Fruit fly (Drosophila melanogaster) whole organism, wandering third instar larva: ENCODE results near the gene CG4218.

Experiments
- Abd-B ChIP-seq: fragments of >200 bp; optimal IDR thresholded peaks from 2 replicates; lab custom pipeline; 2017; ENCODE audit warnings: missing biosample characterization, missing genetic modification characterization
- CG32264 ChIP-seq: fragments of 200-800 bp; sonication (Bioruptor generic); optimal IDR thresholded peaks from 2 replicates; lab custom pipeline; 2016; ENCODE audit warnings: missing biosample characterization, missing genetic modification characterization
- CG9705 ChIP-seq: fragments of 200-800 bp; sonication (Bioruptor generic); optimal IDR thresholded peaks from 2 replicates; lab custom pipeline; 2018; ENCODE audit warnings: missing biosample characterization, mild to moderate bottlenecking, missing genetic modification characterization
- CrebA ChIP-seq: fragments of 200-800 bp; sonication (Bioruptor generic); optimal IDR thresholded peaks from 2 replicates; lab custom pipeline; 2016; ENCODE audit warnings: missing biosample characterization, mild to moderate bottlenecking, missing genetic modification characterization, borderline replicate concordance
- Dfd ChIP-seq: fragments of >200 bp; optimal IDR thresholded peaks from 2 replicates; lab custom pipeline; 2017; ENCODE audit warnings: missing biosample characterization, missing genetic modification characterization
- Dif ChIP-seq: fragments of 200-275, 200-300 bp; sonication (Bioruptor generic); optimal IDR thresholded peaks from 2 replicates; lab custom pipeline; 2018; ENCODE audit warnings: missing biosample characterization, missing genetic modification characterization; ENCODE audit not compliant: partially characterized antibody
- GATAd ChIP-seq: sonication (Bioruptor generic); optimal IDR thresholded peaks from 2 replicates; lab custom pipeline; 2016; ENCODE audit warnings: missing biosample characterization, missing genetic modification characterization
- HLH106 ChIP-seq: fragments of 200-800 bp; optimal IDR thresholded peaks from 3 replicates; lab custom pipeline; 2019; ENCODE audit warnings: missing biosample characterization, mild to moderate bottlenecking, missing genetic modification characterization, moderate library complexity
- Hnf4 ChIP-seq: fragments of 200-800 bp; sonication (Bioruptor generic); optimal IDR thresholded peaks from 2 replicates; lab custom pipeline; 2016; ENCODE audit warnings: missing biosample characterization, mild to moderate bottlenecking, missing genetic modification characterization
- Hr78 ChIP-seq: fragments of >200 bp; optimal IDR thresholded peaks from 2 replicates; lab custom pipeline; 2017; ENCODE audit warnings: missing biosample characterization, missing genetic modification characterization
- Hr83 ChIP-seq: fragments of 200-300 bp; sonication (Bioruptor generic); optimal IDR thresholded peaks from 2 replicates; lab custom pipeline; 2016; ENCODE audit warnings: missing biosample characterization, mild to moderate bottlenecking, missing genetic modification characterization, moderate library complexity; ENCODE audit not compliant: poor library complexity, severe bottlenecking
- Jra ChIP-seq: sonication (Bioruptor generic); optimal IDR thresholded peaks from 2 replicates; lab custom pipeline; 2016; ENCODE audit warnings: missing biosample characterization, missing genetic modification characterization
- Mio ChIP-seq: sonication (Bioruptor generic); optimal IDR thresholded peaks from 2 replicates; lab custom pipeline; 2016; ENCODE audit warnings: missing biosample characterization, missing genetic modification characterization
- Myc ChIP-seq: fragments of >200 bp; optimal IDR thresholded peaks from 2 replicates; lab custom pipeline; 2017
- N ChIP-seq: fragments of >200 bp; optimal IDR thresholded peaks from 2 replicates; lab custom pipeline; 2018; ENCODE audit warnings: missing biosample characterization, missing external identifiers, missing genetic modification characterization
- OdsH ChIP-seq: fragments of 200-800 bp; sonication (Bioruptor generic); optimal IDR thresholded peaks from 2 replicates; lab custom pipeline; 2016; ENCODE audit warnings: missing biosample characterization, mild to moderate bottlenecking, missing genetic modification characterization
- Rel ChIP-seq, 2 experiments: fragments of 200-800 bp; sonication (Bioruptor generic) in 1 of 2; optimal IDR thresholded peaks; 2 replicates in 1 of 2; 3 replicates in 1 of 2; lab custom pipeline; 2016 to 2019; ENCODE audit warnings: mild to moderate bottlenecking in 2 of 2, missing biosample characterization in 2 of 2, missing genetic modification characterization in 2 of 2, moderate library complexity in 1 of 2
- Sp1 ChIP-seq: fragments of 200-800 bp; sonication (Bioruptor generic); optimal IDR thresholded peaks from 3 replicates; lab custom pipeline; 2019; ENCODE audit warnings: missing biosample characterization, mild to moderate bottlenecking, missing genetic modification characterization, moderate library complexity
- Vsx2 ChIP-seq: fragments of 200-300, 225-300 bp; sonication (Bioruptor generic); optimal IDR thresholded peaks from 2 replicates; lab custom pipeline; 2018; ENCODE audit warnings: missing biosample characterization, missing genetic modification characterization; ENCODE audit not compliant: partially characterized antibody
- br ChIP-seq: fragments of 200-800 bp; sonication (Bioruptor generic); optimal IDR thresholded peaks from 2 replicates; lab custom pipeline; 2016; ENCODE audit warnings: missing biosample characterization, missing genetic modification characterization
- brk ChIP-seq: fragments of 200-800 bp; sonication (Bioruptor generic); optimal IDR thresholded peaks from 2 replicates; lab custom pipeline; 2016; ENCODE audit warnings: missing biosample characterization, mild to moderate bottlenecking, missing genetic modification characterization
- dmrt93B ChIP-seq: fragments of 200-800 bp; sonication (Bioruptor generic); optimal IDR thresholded peaks from 2 replicates; lab custom pipeline; 2018; ENCODE audit warnings: missing biosample characterization, mild to moderate bottlenecking, missing genetic modification characterization
- dsf ChIP-seq: sonication (Bioruptor generic); optimal IDR thresholded peaks from 2 replicates; lab custom pipeline; 2016; ENCODE audit warnings: missing biosample characterization, missing genetic modification characterization, borderline replicate concordance
- ey ChIP-seq: fragments of 200-800 bp; sonication (Bioruptor generic); optimal IDR thresholded peaks from 2 replicates; lab custom pipeline; 2016; ENCODE audit warnings: missing biosample characterization, missing genetic modification characterization
- foxo ChIP-seq, 2 experiments: fragments of 200-800 bp; sonication (Bioruptor generic); optimal IDR thresholded peaks; 2 replicates in 1 of 2; 3 replicates in 1 of 2; lab custom pipeline; 2016 to 2017; ENCODE audit warnings: missing biosample characterization in 2 of 2, missing genetic modification characterization in 2 of 2
- fru ChIP-seq: fragments of 200-800 bp; sonication (Bioruptor generic); optimal IDR thresholded peaks from 3 replicates; lab custom pipeline; 2016; ENCODE audit warnings: missing biosample characterization, mild to moderate bottlenecking, missing genetic modification characterization
- h ChIP-seq: fragments of 200-800 bp; sonication (Bioruptor generic); optimal IDR thresholded peaks from 3 replicates; lab custom pipeline; 2016; ENCODE audit warnings: missing biosample characterization, mild to moderate bottlenecking, missing genetic modification characterization
- jim ChIP-seq: fragments of 175-275, 200-325 bp; sonication (Bioruptor generic); optimal IDR thresholded peaks from 2 replicates; lab custom pipeline; 2016; ENCODE audit warnings: missing biosample characterization, mild to moderate bottlenecking, missing genetic modification characterization
- lola ChIP-seq: fragments of >200 bp; optimal IDR thresholded peaks from 2 replicates; lab custom pipeline; 2017; ENCODE audit warnings: missing biosample characterization, missing genetic modification characterization
- pan ChIP-seq: fragments of >200 bp; optimal IDR thresholded peaks from 2 replicates; lab custom pipeline; 2017
- psq ChIP-seq: fragments of 200-800 bp; sonication (Bioruptor generic); optimal IDR thresholded peaks from 3 replicates; lab custom pipeline; 2017; ENCODE audit warnings: missing biosample characterization, mild to moderate bottlenecking, missing genetic modification characterization, moderate library complexity
- rgr ChIP-seq: fragments of 200-800 bp; sonication (Bioruptor generic); optimal IDR thresholded peaks from 3 replicates; lab custom pipeline; 2016; ENCODE audit warnings: missing biosample characterization, mild to moderate bottlenecking, missing genetic modification characterization
- sage ChIP-seq: fragments of 200-800 bp; sonication (Bioruptor generic); optimal IDR thresholded peaks from 2 replicates; lab custom pipeline; 2016; ENCODE audit warnings: missing biosample characterization, mild to moderate bottlenecking, missing genetic modification characterization
- sv ChIP-seq: fragments of 200-800 bp; sonication (Bioruptor generic); optimal IDR thresholded peaks from 3 replicates; lab custom pipeline; 2016; ENCODE audit warnings: missing biosample characterization, missing genetic modification characterization
- tai ChIP-seq: sonication (Bioruptor generic); optimal IDR thresholded peaks from 2 replicates; lab custom pipeline; 2016; ENCODE audit warnings: missing biosample characterization, missing genetic modification characterization
- usp ChIP-seq: fragments of >200 bp; optimal IDR thresholded peaks from 2 replicates; lab custom pipeline; 2017; ENCODE audit warnings: missing biosample characterization, missing genetic modification characterization
- woc ChIP-seq: sonication (Bioruptor generic); optimal IDR thresholded peaks from 2 replicates; lab custom pipeline; 2016; ENCODE audit warnings: missing biosample characterization, mild to moderate bottlenecking, missing genetic modification characterization

CG4218 gene

DNA sequence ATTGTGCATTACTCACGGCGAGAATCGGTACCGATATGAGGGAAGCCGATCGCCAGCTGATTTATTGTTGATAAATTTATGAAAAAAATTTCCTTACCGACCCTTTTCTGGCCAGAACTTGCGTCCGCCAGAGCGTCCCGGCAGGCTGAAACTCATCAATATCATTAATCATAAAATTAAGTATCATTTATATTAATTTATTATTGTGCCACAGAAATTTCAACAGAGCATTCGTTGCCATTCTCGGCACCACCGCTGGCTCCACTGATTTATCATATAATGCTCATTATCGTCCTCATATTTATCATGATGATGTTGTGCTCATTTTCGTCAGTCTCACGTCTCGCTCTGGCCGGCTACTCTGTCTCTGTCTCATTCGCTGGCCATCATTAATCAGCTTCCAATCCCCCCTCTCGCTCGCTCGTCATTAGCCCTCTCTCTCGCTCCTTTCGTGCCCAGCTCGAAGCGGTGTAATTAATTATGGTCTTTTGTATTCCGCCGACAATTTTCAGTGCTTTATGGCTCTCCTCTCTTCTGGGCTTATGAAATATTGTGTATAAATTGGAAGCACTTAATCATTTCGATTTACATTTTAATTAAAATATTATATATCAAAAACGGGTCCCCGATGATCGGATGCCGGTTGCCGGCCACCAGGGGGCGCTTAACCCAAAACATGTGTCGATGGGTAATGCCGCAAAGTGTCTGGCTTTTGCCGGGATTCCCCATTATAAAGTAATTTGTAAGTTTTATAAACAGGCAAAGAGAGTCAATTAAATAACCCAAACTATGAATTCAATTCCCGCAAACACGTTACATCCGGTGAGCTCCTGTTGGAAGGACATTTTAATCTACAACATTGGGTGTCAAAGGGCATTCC is 32.0 kb upstream of the CG4218 start:
- TF ChIP-seq Myc (lab: Kevin White, UChicago): no peak
- no peak for TF ChIP-seq Hr78
- TF ChIP-seq Vsx2 (GFP tag; lab: Kevin White, UChicago): peak; percentile 44
- no peak for TF ChIP-seq dmrt93B (GFP tag; lab: Kevin White, UChicago)
- TF ChIP-seq Rel (GFP tag; optimal IDR thresholded peaks at IDR 0.05; lab: Kevin White, UChicago): no peak
- peak; percentile 85 for TF ChIP-seq Rel (tag; optimal IDR thresholded peaks at IDR 0.05; lab: Kevin White, UChicago)
- no peak for TF ChIP-seq dsf (GFP tag; lab: Kevin White, UChicago)
- TF ChIP-seq Mio (GFP tag; lab: Kevin White, UChicago): no peak

DNA sequence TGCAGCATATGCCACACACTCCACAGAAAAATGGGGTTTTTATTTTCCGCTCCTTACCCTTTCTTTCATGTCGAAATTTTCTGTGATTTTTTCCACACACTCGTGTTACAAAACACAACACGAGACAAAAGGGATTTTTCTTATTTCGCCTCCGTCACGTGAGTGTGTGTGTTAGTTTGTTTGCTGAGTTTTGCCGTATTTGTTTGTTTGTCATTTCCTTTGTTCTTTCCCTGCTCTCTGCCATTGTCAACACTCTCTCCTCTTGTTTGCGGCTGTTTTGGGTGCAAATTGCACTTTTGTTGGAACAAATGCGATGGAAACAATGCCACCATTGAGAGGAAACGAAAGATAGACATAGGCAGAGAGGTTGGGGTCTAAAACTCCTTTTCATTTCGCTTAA is 30.5 kb upstream of the CG4218 start:
- TF ChIP-seq foxo (GFP tag; optimal IDR thresholded peaks at IDR 0.05; lab: Kevin White, UChicago): no peak

DNA sequence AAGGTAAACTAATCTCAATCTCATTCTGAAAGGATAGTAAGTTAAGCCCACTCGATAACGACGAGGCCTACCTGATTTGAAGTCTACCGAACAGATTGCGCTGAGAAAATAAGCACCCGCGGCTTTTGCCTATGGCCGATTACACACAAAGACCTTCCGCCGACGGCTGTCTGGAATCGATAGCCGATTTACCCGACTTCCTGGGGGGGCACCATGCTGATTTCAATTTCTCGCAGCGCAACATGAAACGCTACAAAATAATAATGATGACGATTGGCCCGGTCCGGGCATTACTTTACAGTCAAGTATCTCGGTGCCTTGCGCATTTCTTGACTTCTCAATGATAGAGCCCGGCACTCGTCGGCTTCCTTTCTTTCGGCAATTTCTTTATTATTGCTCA is 28.3 kb upstream of the CG4218 start:
- TF ChIP-seq OdsH (GFP tag; lab: Kevin White, UChicago) (no peak), N (no peak), jim (no peak), woc (GFP tag; lab: Kevin White, UChicago) (no peak), Mio (GFP tag; lab: Kevin White, UChicago) (no peak), brk (no peak), sage (GFP tag; lab: Kevin White, UChicago) (no peak), dmrt93B (GFP tag; lab: Kevin White, UChicago) (no peak), foxo (GFP tag; optimal IDR thresholded peaks at IDR 0.05; lab: Kevin White, UChicago) (no peak)
- TF ChIP-seq, all 38 proteins: peak for 0

DNA sequence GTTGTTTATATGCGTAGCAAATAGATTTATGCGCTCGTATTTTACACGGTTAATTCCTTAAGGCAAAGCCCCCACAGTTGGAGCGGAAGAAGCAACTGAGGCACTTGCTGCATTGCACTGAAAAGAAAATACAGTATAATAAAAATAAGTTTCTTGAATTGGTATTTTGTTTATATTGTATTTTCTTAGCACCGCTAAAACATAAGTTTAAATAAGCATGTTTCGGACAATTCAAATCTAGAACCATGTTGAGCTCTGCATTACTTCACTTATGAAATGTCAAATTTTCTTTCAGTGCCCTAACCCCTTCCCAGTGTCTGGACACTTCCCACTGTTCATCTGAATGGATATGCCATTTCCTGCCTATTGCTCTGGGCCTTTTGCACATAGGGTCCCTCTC is 25.9 kb upstream of the CG4218 start:
- no peak for TF ChIP-seq br
- peak; percentile 4 for TF ChIP-seq h (GFP tag; lab: Kevin White, UChicago)

DNA sequence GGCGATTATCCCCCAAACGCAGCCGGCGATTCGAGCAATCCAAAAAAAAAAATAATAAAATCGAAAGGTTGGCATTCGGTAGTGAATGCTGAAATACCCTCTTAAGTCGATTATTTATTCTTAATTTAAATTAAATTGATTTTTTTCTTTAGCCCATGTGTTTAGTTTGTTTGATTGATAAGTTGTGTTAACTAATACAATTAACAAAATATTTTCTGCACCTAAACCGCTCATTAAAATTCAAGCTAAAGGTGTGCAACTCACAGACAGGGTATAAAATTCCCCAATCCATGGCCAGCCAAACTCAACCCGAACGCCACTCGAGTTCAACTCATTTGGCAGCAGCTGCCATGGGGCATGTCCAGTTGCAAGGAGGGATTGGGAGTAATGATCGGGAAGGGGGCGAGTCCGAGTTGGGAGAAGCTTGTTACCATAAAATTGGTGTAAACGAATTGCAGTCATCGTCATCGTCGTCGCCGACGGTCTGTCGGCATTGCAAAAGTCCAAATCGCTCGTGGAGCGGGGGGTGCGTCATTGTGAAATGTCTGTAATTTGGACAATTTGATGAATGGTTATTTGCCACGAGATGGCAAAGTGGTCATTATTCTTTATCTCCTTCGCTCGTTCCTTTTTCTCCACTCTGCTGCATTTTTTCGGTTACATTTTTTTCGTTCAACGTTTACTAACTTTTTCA is 24.5 kb upstream of the CG4218 start:
- no peak for TF ChIP-seq lola
- TF ChIP-seq Jra: peak; percentile 60
- peak; percentile 68 for TF ChIP-seq psq (GFP tag; lab: Kevin White, UChicago)
- peak; percentile 17 to 91 for TF ChIP-seq foxo (GFP tag; optimal IDR thresholded peaks at IDR 0.05; lab: Kevin White, UChicago)
- TF ChIP-seq Sp1 (GFP tag; lab: Kevin White, UChicago): peak; percentile 77
- peak; percentile 89 for TF ChIP-seq OdsH (GFP tag; lab: Kevin White, UChicago)
- no peak for TF ChIP-seq N
- peak; percentile 93 for TF ChIP-seq h (GFP tag; lab: Kevin White, UChicago)
- peak; percentile 72 for TF ChIP-seq dmrt93B (GFP tag; lab: Kevin White, UChicago)
- peak; percentile 78 for TF ChIP-seq CrebA (GFP tag; lab: Kevin White, UChicago)
- TF ChIP-seq Hr83: no peak
- TF ChIP-seq HLH106 (tag; lab: Kevin White, UChicago): peak; percentile 80
- TF ChIP-seq rgr (GFP tag; lab: Kevin White, UChicago): peak; percentile 77
- TF ChIP-seq sv (GFP tag; lab: Kevin White, UChicago): no peak
- peak; percentile 81 for TF ChIP-seq ey (GFP tag; lab: Kevin White, UChicago)
- peak; percentile 92 for TF ChIP-seq fru (GFP tag; lab: Kevin White, UChicago)
- no peak for TF ChIP-seq Hr78
- TF ChIP-seq Abd-B: no peak
- no peak for TF ChIP-seq Dif
- TF ChIP-seq Rel (GFP tag; optimal IDR thresholded peaks at IDR 0.05; lab: Kevin White, UChicago): peak; percentile 51
- TF ChIP-seq Rel (tag; optimal IDR thresholded peaks at IDR 0.05; lab: Kevin White, UChicago): no peak
- TF ChIP-seq dsf (GFP tag; lab: Kevin White, UChicago): no peak
- TF ChIP-seq pan: no peak
- TF ChIP-seq usp (GFP tag; lab: Kevin White, UChicago): no peak
- peak; percentile 76 for TF ChIP-seq brk
- TF ChIP-seq Hnf4: peak; percentile 71
- peak; percentile 48 for TF ChIP-seq tai (GFP tag; lab: Kevin White, UChicago)
- no peak for TF ChIP-seq GATAd (GFP tag; lab: Kevin White, UChicago)
- peak; percentile 27 for TF ChIP-seq Vsx2 (GFP tag; lab: Kevin White, UChicago)
- peak; percentile 61 for TF ChIP-seq CG32264 (GFP tag; lab: Kevin White, UChicago)
- TF ChIP-seq CG9705 (GFP tag; lab: Kevin White, UChicago): no peak
- TF ChIP-seq Mio (GFP tag; lab: Kevin White, UChicago): no peak
- peak; percentile 83 for TF ChIP-seq br
- TF ChIP-seq Dfd (GFP tag; lab: Kevin White, UChicago): no peak
- peak; percentile 92 for TF ChIP-seq woc (GFP tag; lab: Kevin White, UChicago)
- peak; percentile 75 for TF ChIP-seq sage (GFP tag; lab: Kevin White, UChicago)
- no peak for TF ChIP-seq jim
